Worm (Caenorhabditis elegans): ENCODE results near the gene gfl-1.

ce11 chrIV:11491422-11491821 is 29.7 kb upstream of the gfl-1 start:
- no peak for TF ChIP-seq attf-6 (GFP tag; IDR thresholded peaks at IDR 0.05)
- no peak for TF ChIP-seq B0035.1 (tag; optimal IDR thresholded peaks at IDR 0.05)
- TF ChIP-seq nhr-90 (tag; optimal IDR thresholded peaks at IDR 0.05) = no peak
- TF ChIP-seq B0336.3 (GFP tag; IDR thresholded peaks at IDR 0.05) = no peak
- TF ChIP-seq F49E8.2 (tag; optimal IDR thresholded peaks at IDR 0.05; ENCODE audit: insufficient read depth) = no peak
- no peak for TF ChIP-seq sptf-2 (GFP tag; optimal IDR thresholded peaks at IDR 0.05)
- TF ChIP-seq ztf-25 (GFP tag; IDR thresholded peaks at IDR 0.05) = no peak
- no peak for TF ChIP-seq attf-5 (GFP tag; optimal IDR thresholded peaks at IDR 0.05)
- no peak for TF ChIP-seq B0019.2 (GFP tag; conservative IDR thresholded peaks at IDR 0.05)
- no peak for TF ChIP-seq nfya-1 (tag; optimal IDR thresholded peaks at IDR 0.05; ENCODE audit: borderline replicate concordance, insufficient read depth)
- no peak for TF ChIP-seq mes-4 (tag; optimal IDR thresholded peaks at IDR 0.05)
- no peak for TF ChIP-seq snpc-4 (GFP tag; optimal IDR thresholded peaks at IDR 0.05)
- TF ChIP-seq snpc-4 (tag; optimal IDR thresholded peaks at IDR 0.05) = no peak
- TF ChIP-seq lin-54 (GFP tag; optimal IDR thresholded peaks at IDR 0.05) = no peak
- TF ChIP-seq mxl-1 (tag; optimal IDR thresholded peaks at IDR 0.05) = no peak
